Worm (Caenorhabditis elegans) whole organism, L3 larva: ENCODE results near the gene hmg-5.
A peak's percentile ranks its signal among the peaks of the same experiment; 100 is the strongest.
"Not testable (repeated sequence)": the region's sequence is repeated elsewhere in the genome, so short reads cannot be mapped to it uniquely, and the experiment has no call there.

Experiments
- R02D3.7 ChIP-seq: fragments of 150-350 bp; optimal IDR thresholded peaks from 2 replicates; lab custom pipeline; 2014; ENCODE audit warnings: missing biosample characterization, missing genetic modification characterization
- aly-2 ChIP-seq: fragments of 150-350 bp; optimal IDR thresholded peaks from 2 replicates; lab custom pipeline; 2014; ENCODE audit warnings: missing biosample characterization, missing genetic modification characterization
- ama-1 ChIP-seq: fragments of 150-350 bp; optimal IDR thresholded peaks from 2 replicates; lab custom pipeline; 2018
- ceh-16 ChIP-seq: sonication (generic microtip); optimal IDR thresholded peaks from 2 replicates; lab custom pipeline; 2017; ENCODE audit warnings: missing biosample characterization, missing genetic modification characterization
- ceh-82 ChIP-seq: fragments of 150-350 bp; optimal IDR thresholded peaks from 2 replicates; lab custom pipeline; 2014; ENCODE audit warnings: missing biosample characterization, missing genetic modification characterization
- egl-5 ChIP-seq: fragments of 150-350 bp; optimal IDR thresholded peaks from 2 replicates; lab custom pipeline; 2017; ENCODE audit warnings: missing biosample characterization, missing genetic modification reagents, missing genetic modification characterization, inconsistent platforms
- elt-2 ChIP-seq: sonication (generic microtip); optimal IDR thresholded peaks from 2 replicates; lab custom pipeline; 2016; ENCODE audit warnings: missing genetic modification reagents, mild to moderate bottlenecking, missing genetic modification characterization, missing compliant biosample characterization
- elt-3 ChIP-seq, 3 experiments: fragments of 150-350 bp in 1 of 3; sonication (generic microtip) in 2 of 3; optimal IDR thresholded peaks; 2 replicates in 2 of 3; 4 replicates in 1 of 3; lab custom pipeline; 2014 to 2017; ENCODE audit warnings: missing biosample characterization in 3 of 3, missing genetic modification characterization in 3 of 3
- fkh-10 ChIP-seq: sonication (generic microtip); optimal IDR thresholded peaks from 2 replicates; lab custom pipeline; 2017; ENCODE audit warnings: missing biosample characterization, missing genetic modification reagents, missing genetic modification characterization
- fkh-2 ChIP-seq: fragments of 150-350 bp; optimal IDR thresholded peaks from 2 replicates; lab custom pipeline; 2014; ENCODE audit warnings: missing biosample characterization, missing genetic modification reagents, missing genetic modification characterization
- fos-1 ChIP-seq: fragments of 150-350 bp; optimal IDR thresholded peaks from 2 replicates; lab custom pipeline; 2014; ENCODE audit warnings: missing biosample characterization, missing genetic modification characterization
- hmg-11 ChIP-seq: sonication (generic microtip); optimal IDR thresholded peaks from 2 replicates; lab custom pipeline; 2016; ENCODE audit warnings: missing genetic modification characterization, missing compliant biosample characterization
- lin-15B ChIP-seq: fragments of 150-350 bp; optimal IDR thresholded peaks from 2 replicates; lab custom pipeline; 2014; ENCODE audit warnings: missing biosample characterization, missing genetic modification characterization
- lin-39 ChIP-seq: fragments of 150-350 bp; optimal IDR thresholded peaks from 2 replicates; lab custom pipeline; 2018; ENCODE audit warnings: missing biosample characterization, missing genetic modification reagents, missing genetic modification characterization
- mdl-1 ChIP-seq: fragments of 150-350 bp; optimal IDR thresholded peaks from 2 replicates; lab custom pipeline; 2014; ENCODE audit warnings: missing biosample characterization, missing genetic modification characterization
- nfya-1 ChIP-seq: sonication (generic microtip); optimal IDR thresholded peaks from 2 replicates; lab custom pipeline; 2017; ENCODE audit warnings: missing genetic modification characterization, mild to moderate bottlenecking, missing compliant biosample characterization, antibody characterized with exemption, moderate library complexity; ENCODE audit not compliant: insufficient read depth
- nhr-12 ChIP-seq: fragments of 150-350 bp; optimal IDR thresholded peaks from 2 replicates; lab custom pipeline; 2014; ENCODE audit warnings: missing biosample characterization, missing genetic modification characterization
- nhr-23 ChIP-seq: fragments of 150-350 bp; optimal IDR thresholded peaks from 2 replicates; lab custom pipeline; 2014; ENCODE audit warnings: missing biosample characterization, missing genetic modification reagents, missing genetic modification characterization
- nhr-25 ChIP-seq: sonication (generic microtip); optimal IDR thresholded peaks from 2 replicates; lab custom pipeline; 2017; ENCODE audit warnings: missing biosample characterization, missing genetic modification characterization
- nhr-28 ChIP-seq: fragments of 150-350 bp; optimal IDR thresholded peaks from 2 replicates; lab custom pipeline; 2014; ENCODE audit warnings: missing biosample characterization, missing genetic modification characterization
- nhr-43 ChIP-seq: sonication (generic microtip); optimal IDR thresholded peaks from 2 replicates; lab custom pipeline; 2016; ENCODE audit warnings: mild to moderate bottlenecking, missing genetic modification characterization, missing compliant biosample characterization; ENCODE audit not compliant: poor library complexity, severe bottlenecking
- nhr-76 ChIP-seq: fragments of 150-350 bp; sonication (generic microtip); optimal IDR thresholded peaks from 5 replicates; lab custom pipeline; 2014; ENCODE audit warnings: missing biosample characterization, missing genetic modification characterization
- nhr-77 ChIP-seq: fragments of 150-350 bp; optimal IDR thresholded peaks from 2 replicates; lab custom pipeline; 2014; ENCODE audit warnings: missing biosample characterization, missing genetic modification characterization
- pha-4 ChIP-seq: fragments of 150-350 bp; optimal IDR thresholded peaks from 2 replicates; lab custom pipeline; 2014; ENCODE audit warnings: missing biosample characterization, missing genetic modification reagents, missing genetic modification characterization
- snpc-4 ChIP-seq: fragments of 150-350 bp; optimal IDR thresholded peaks from 2 replicates; lab custom pipeline; 2014; ENCODE audit warnings: missing biosample characterization, missing genetic modification characterization
- unc-62 ChIP-seq: fragments of 150-350 bp; sonication (generic microtip); optimal IDR thresholded peaks from 4 replicates; lab custom pipeline; 2014; ENCODE audit warnings: missing biosample characterization, missing genetic modification reagents, missing genetic modification characterization
- ztf-11 ChIP-seq: fragments of 150-350 bp; optimal IDR thresholded peaks from 2 replicates; lab custom pipeline; 2014; ENCODE audit warnings: missing biosample characterization, missing genetic modification characterization

Gene hmg-5

ce11 chrIV:7634578-7634977 lies 11.4 kb downstream of the hmg-5 start, which contains the start of gene warf-1:
warf-1 (plus strand) TSS chrIV:7634786.
- TF ChIP-seq nhr-76 (tag; lab: Kevin White, UChicago); fos-1 (tag; lab: Kevin White, UChicago); lin-15B: not testable (repeated sequence)

- TF ChIP-seq fkh-2 (no peak), egl-5 (no peak), R02D3.7 (no peak), ceh-82 (tag; lab: Kevin White, UChicago) (no peak)
Observed at ce11 chrIV:7633020-7633419, 13.0 kb downstream of the hmg-5 start, which contains the start of gene plp-1. plp-1 (plus strand) TSS chrIV:7633360.

- peak; percentile 76 for TF ChIP-seq pha-4
- TF ChIP-seq nhr-23 (tag; lab: Kevin White, UChicago): peak; percentile 2
- TF ChIP-seq snpc-4 (tag; lab: Kevin White, UChicago): peak; percentile 35
- peak; percentile 39 for TF ChIP-seq nfya-1
- TF ChIP-seq nhr-43 (tag; lab: Kevin White, UChicago): no peak
- TF ChIP-seq lin-15B: peak; percentile 20
Observed at ce11 chrIV:7632535-7632934, 13.5 kb downstream of the hmg-5 start, which contains the start of gene F45E4.6. F45E4.6 (minus strand) TSS chrIV:7632548.

ce11 chrIV:7628942-7629341 lies 17.1 kb downstream of the hmg-5 start, which contains the start of gene F45E4.5:
F45E4.5 (minus strand) TSS chrIV:7629042.
- no peak for TF ChIP-seq elt-3 (tag; optimal IDR thresholded peaks at IDR 0.05; lab: Kevin White, UChicago)
- no peak for TF ChIP-seq lin-15B
- no peak for TF ChIP-seq ceh-16 (tag; lab: Kevin White, UChicago)
- TF ChIP-seq mdl-1 (tag; lab: Kevin White, UChicago): no peak
- no peak for TF ChIP-seq ama-1 (lab: Kevin White, UChicago)
- TF ChIP-seq nhr-12 (tag; lab: Kevin White, UChicago): no peak
- no peak for TF ChIP-seq nhr-77
- no peak for TF ChIP-seq fkh-2
- TF ChIP-seq lin-39 (tag; lab: Kevin White, UChicago): no peak

- TF ChIP-seq ztf-11 (tag; lab: Kevin White, UChicago) (no peak), aly-2 (tag; lab: Kevin White, UChicago) (peak; percentile 50), nfya-1 (peak; percentile 36), elt-2 (tag; lab: Kevin White, UChicago) (no peak), fkh-10 (GFP tag; lab: Kevin White, UChicago) (peak; percentile 63)
Observed at ce11 chrIV:7623868-7624267, 22.2 kb downstream of the hmg-5 start.

- TF ChIP-seq nhr-28 (no peak), unc-62 (GFP tag; lab: Kevin White, UChicago) (no peak)
Observed at ce11 chrIV:7623078-7623477, 22.9 kb downstream of the hmg-5 start.

ce11 chrIV:7620450-7620849 lies 25.6 kb downstream of the hmg-5 start:
- TF ChIP-seq nfya-1: peak; percentile 40
- no peak for TF ChIP-seq nhr-25 (tag; lab: Kevin White, UChicago)

ce11 chrIV:7619261-7619660 lies 26.8 kb downstream of the hmg-5 start:
- TF ChIP-seq lin-15B: no peak
- peak; percentile 69 for TF ChIP-seq lin-39 (tag; lab: Kevin White, UChicago)
- TF ChIP-seq pha-4: no peak
- peak; percentile 14 for TF ChIP-seq hmg-11 (tag; lab: Kevin White, UChicago)
- peak; percentile 51 for TF ChIP-seq nfya-1
- peak; percentile 52 for TF ChIP-seq fkh-10 (GFP tag; lab: Kevin White, UChicago)
- no peak for TF ChIP-seq elt-3 (tag; optimal IDR thresholded peaks at IDR 0.05; lab: Kevin White, UChicago)
- peak; percentile 21 for TF ChIP-seq snpc-4 (tag; lab: Kevin White, UChicago)
- TF ChIP-seq nhr-28: no peak
- TF ChIP-seq nhr-23 (tag; lab: Kevin White, UChicago): no peak
